Worm (Caenorhabditis elegans) whole organism, late embryonic: Measurements from ENCODE around the gene mig-17.

ENCODE experiments used
- K09A11.1 ChIP-seq: sonication (generic microtip); optimal IDR thresholded peaks from 2 replicates; lab custom pipeline; 2017; ENCODE audit warnings: antibody characterized with exemption, mild to moderate bottlenecking, missing genetic modification characterization, missing compliant biosample characterization; ENCODE audit not compliant: insufficient read depth
- ahr-1 ChIP-seq: sonication (generic microtip); optimal IDR thresholded peaks from 2 replicates; lab custom pipeline; 2016; ENCODE audit warnings: missing genetic modification characterization, missing compliant biosample characterization
- ceh-30 ChIP-seq: fragments of 150-350 bp; optimal IDR thresholded peaks from 2 replicates; lab custom pipeline; 2014; ENCODE audit warnings: missing biosample characterization, missing genetic modification characterization
- eyg-1 ChIP-seq: sonication (generic microtip); optimal IDR thresholded peaks from 2 replicates; lab custom pipeline; 2016; ENCODE audit warnings: missing genotype, missing genetic modification characterization, missing compliant biosample characterization
- hlh-6 ChIP-seq: sonication (generic microtip); optimal IDR thresholded peaks from 2 replicates; lab custom pipeline; 2016; ENCODE audit warnings: missing genotype, missing genetic modification characterization, missing compliant biosample characterization
- hlh-8 ChIP-seq: sonication (generic microtip); optimal IDR thresholded peaks from 2 replicates; lab custom pipeline; 2016; ENCODE audit warnings: missing genotype, missing genetic modification characterization, missing compliant biosample characterization
- lim-6 ChIP-seq: sonication (generic microtip); optimal IDR thresholded peaks from 2 replicates; lab custom pipeline; 2016; ENCODE audit warnings: missing genetic modification characterization, missing compliant biosample characterization
- mec-3 ChIP-seq: sonication (generic microtip); optimal IDR thresholded peaks from 2 replicates; lab custom pipeline; 2016; ENCODE audit warnings: borderline replicate concordance, missing genetic modification characterization, missing compliant biosample characterization
- nhr-232 ChIP-seq: sonication (generic microtip); optimal IDR thresholded peaks from 2 replicates; lab custom pipeline; 2016; ENCODE audit warnings: missing genetic modification characterization, missing compliant biosample characterization
- pha-2 ChIP-seq: sonication (generic microtip); optimal IDR thresholded peaks from 2 replicates; lab custom pipeline; 2017; ENCODE audit warnings: mild to moderate bottlenecking, missing genetic modification characterization, missing compliant biosample characterization
- pha-4 ChIP-seq: fragments of 150-350 bp; optimal IDR thresholded peaks from 2 replicates; lab custom pipeline; 2018; ENCODE audit warnings: missing biosample characterization, missing genetic modification reagents, missing genetic modification characterization
- unc-3 ChIP-seq, 2 experiments: fragments of 200-800 bp in 1 of 2; sonication (Bioruptor generic) in 1 of 2; sonication (generic microtip) in 1 of 2; conservative IDR thresholded peaks in 1 of 2; optimal IDR thresholded peaks in 1 of 2; 2 replicates each; pipeline versions ENCODE4 v1.3.6 to Lab custom; 2016 to 2022; ENCODE audit warnings: missing compliant biosample characterization in 2 of 2, missing genetic modification characterization in 2 of 2, missing genetic modification reagents in 1 of 2
- unc-86 ChIP-seq: sonication (generic microtip); optimal IDR thresholded peaks from 2 replicates; lab custom pipeline; 2016; ENCODE audit warnings: missing genetic modification characterization, missing compliant biosample characterization
- zip-5 ChIP-seq: sonication (generic microtip); optimal IDR thresholded peaks from 2 replicates; lab custom pipeline; 2016; ENCODE audit warnings: missing genetic modification characterization, missing compliant biosample characterization
- ztf-16 ChIP-seq: sonication (generic microtip); optimal IDR thresholded peaks from 2 replicates; lab custom pipeline; 2017; ENCODE audit warnings: missing genetic modification characterization, missing compliant biosample characterization

Gene mig-17

ce11 chrV:11497475-11497874, 51.0 kb downstream of the mig-17 start:
- TF ChIP-seq ceh-30 (tag; lab: Kevin White, UChicago), result no peak
- no peak for TF ChIP-seq zip-5
- no peak for TF ChIP-seq hlh-8
- no peak for TF ChIP-seq pha-4 (tag; lab: Kevin White, UChicago)
- no peak for TF ChIP-seq unc-3 (GFP tag; conservative IDR thresholded peaks at IDR 0.05; lab: Robert Waterston, UW)
- TF ChIP-seq unc-3 (tag; optimal IDR thresholded peaks at IDR 0.05; lab: Kevin White, UChicago), result no peak
- no peak for TF ChIP-seq unc-86 (tag; lab: Kevin White, UChicago)
- TF ChIP-seq lim-6, result no peak
- no peak for TF ChIP-seq pha-2
- TF ChIP-seq eyg-1 (tag; lab: Kevin White, UChicago), result no peak
- TF ChIP-seq ahr-1, result no peak
- TF ChIP-seq hlh-6 (tag; lab: Kevin White, UChicago), result no peak
- TF ChIP-seq K09A11.1 (tag; lab: Kevin White, UChicago), result no peak
- no peak for TF ChIP-seq ztf-16
- no peak for TF ChIP-seq nhr-232 (tag; lab: Kevin White, UChicago)
- TF ChIP-seq mec-3 (tag; lab: Kevin White, UChicago), result no peak
- TF ChIP-seq, all 69 proteins: peak for 0
